Fruit fly (Drosophila melanogaster): ENCODE measurements around the gene Arpc4.

DNA sequence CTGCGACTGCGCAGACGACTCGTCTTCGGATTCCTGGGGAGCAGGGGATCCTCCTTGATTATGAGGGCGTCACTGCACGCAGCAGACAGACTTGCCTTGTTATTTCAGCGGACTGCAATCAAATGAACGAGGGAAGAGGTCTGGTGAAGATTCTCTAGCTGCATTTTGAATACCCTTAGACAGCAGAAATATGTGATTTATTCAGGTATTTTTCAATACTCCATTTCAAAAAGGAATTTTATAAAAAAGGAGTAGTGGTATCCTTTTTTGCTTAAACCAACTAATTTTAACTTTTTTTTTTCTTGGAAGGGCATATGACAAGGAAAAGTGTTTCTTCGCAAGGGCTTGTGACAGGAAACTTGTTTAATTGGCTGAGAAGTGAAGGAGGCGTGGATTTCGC is 40.8 kb downstream of the Arpc4 start:
- no peak for TF ChIP-seq usp (GFP tag; optimal IDR thresholded peaks at IDR 0.05)
- TF ChIP-seq psq (optimal IDR thresholded peaks at IDR 0.05), result no peak

Measured in whole organism.